Fruit fly (Drosophila melanogaster) whole organism, adult: ENCODE results near the gene CG31886.

ENCODE experiments used
- CG11617 ChIP-seq: fragments of 200-800 bp; sonication (Bioruptor generic); optimal IDR thresholded peaks from 2 replicates; lab custom pipeline; 2017; ENCODE audit warnings: mild to moderate bottlenecking, missing biosample characterization, missing genetic modification reagents, missing genetic modification characterization
- CG12768 ChIP-seq: fragments of 200-800 bp; sonication (Bioruptor generic); optimal IDR thresholded peaks from 2 replicates; lab custom pipeline; 2017; ENCODE audit warnings: missing biosample characterization, missing genetic modification characterization, mild to moderate bottlenecking, moderate library complexity, missing genetic modification reagents
- CG14711 ChIP-seq: fragments of 200-800 bp; sonication (Bioruptor generic); optimal IDR thresholded peaks from 2 replicates; lab custom pipeline; 2018; ENCODE audit warnings: missing biosample characterization, mild to moderate bottlenecking, missing genetic modification characterization, moderate library complexity
- CG1620 ChIP-seq: fragments of 200-800 bp; sonication (Bioruptor generic); optimal IDR thresholded peaks from 2 replicates; lab custom pipeline; 2016; ENCODE audit warnings: missing biosample characterization, missing genetic modification characterization
- CG33017 ChIP-seq: fragments of 200-800 bp; sonication (Bioruptor generic); optimal IDR thresholded peaks from 2 replicates; lab custom pipeline; 2018; ENCODE audit warnings: missing biosample characterization, mild to moderate bottlenecking, missing genetic modification characterization, moderate library complexity
- CG5204 ChIP-seq: fragments of 200-800 bp; sonication (Bioruptor generic); optimal IDR thresholded peaks from 2 replicates; lab custom pipeline; 2016; ENCODE audit warnings: missing biosample characterization, missing genetic modification characterization
- CG7045 ChIP-seq: fragments of 200-800 bp; sonication (Bioruptor generic); optimal IDR thresholded peaks from 2 replicates; lab custom pipeline; 2017; ENCODE audit warnings: missing biosample characterization, mild to moderate bottlenecking, missing genetic modification characterization
- CG7101 ChIP-seq: fragments of 200-800 bp; sonication (Bioruptor generic); optimal IDR thresholded peaks from 2 replicates; lab custom pipeline; 2018; ENCODE audit warnings: missing biosample characterization, mild to moderate bottlenecking, missing genetic modification characterization, moderate library complexity
- Clk ChIP-seq: fragments of 200-800 bp; sonication (Bioruptor generic); optimal IDR thresholded peaks from 2 replicates; lab custom pipeline; 2017; ENCODE audit warnings: missing biosample characterization, missing genetic modification characterization
- Crg-1 ChIP-seq: fragments of 200-800 bp; sonication (Bioruptor generic); optimal IDR thresholded peaks from 2 replicates; lab custom pipeline; 2016; ENCODE audit warnings: missing biosample characterization, missing genetic modification characterization
- Hr96 ChIP-seq: fragments of 200-800 bp; sonication (Bioruptor generic); optimal IDR thresholded peaks from 2 replicates; lab custom pipeline; 2016; ENCODE audit warnings: missing biosample characterization, missing genetic modification characterization
- Mnt ChIP-seq: fragments of 200-800 bp; sonication (Bioruptor generic); optimal IDR thresholded peaks from 2 replicates; lab custom pipeline; 2016; ENCODE audit warnings: missing biosample characterization, mild to moderate bottlenecking, missing genetic modification characterization
- bab1 ChIP-seq: fragments of 200-800 bp; sonication (Bioruptor generic); optimal IDR thresholded peaks from 3 replicates; lab custom pipeline; 2019; ENCODE audit warnings: missing biosample characterization, mild to moderate bottlenecking, missing genetic modification characterization, moderate library complexity
- cic ChIP-seq: fragments of 200-800 bp; sonication (Bioruptor generic); optimal IDR thresholded peaks from 2 replicates; lab custom pipeline; 2017; ENCODE audit warnings: missing biosample characterization, mild to moderate bottlenecking, missing genetic modification characterization, moderate library complexity
- cnc ChIP-seq, 2 experiments: fragments of >200 bp; optimal IDR thresholded peaks; 2 replicates each; lab custom pipeline; 2017
- kay ChIP-seq: fragments of 200-800 bp; sonication (Bioruptor generic); peaks from one replicate; lab custom pipeline; 2016; ENCODE audit warnings: missing biosample characterization, missing genetic modification characterization, borderline replicate concordance
- ovo ChIP-seq: fragments of 200-800 bp; sonication (Bioruptor generic); optimal IDR thresholded peaks from 2 replicates; lab custom pipeline; 2016; ENCODE audit warnings: missing biosample characterization, missing genetic modification characterization
- pad ChIP-seq: fragments of 200-800 bp; sonication (Bioruptor generic); optimal IDR thresholded peaks from 3 replicates; lab custom pipeline; 2017; ENCODE audit warnings: missing biosample characterization, missing genetic modification characterization, mild to moderate bottlenecking, moderate library complexity, missing genetic modification reagents
- tj ChIP-seq: fragments of 200-800 bp; sonication (Bioruptor generic); optimal IDR thresholded peaks from 3 replicates; lab custom pipeline; 2017; ENCODE audit warnings: missing biosample characterization, mild to moderate bottlenecking, missing genetic modification characterization, moderate library complexity
- toe ChIP-seq: fragments of 200-800 bp; sonication (Bioruptor generic); optimal IDR thresholded peaks from 2 replicates; lab custom pipeline; 2016; ENCODE audit warnings: missing biosample characterization, missing genetic modification characterization

Gene CG31886

dm6 chr2L:8959001-8959461 lies at the start of gene CG31886:
Gene CG31886 (minus strand): TSS chr2L:8959051.
- TF ChIP-seq cic (GFP tag; lab: Kevin White, UChicago) = peak; percentile 29
- no peak for TF ChIP-seq cnc (optimal IDR thresholded peaks at IDR 0.05; lab: Kevin White, UChicago)
- peak; percentile 43 for TF ChIP-seq CG33017 (tag; lab: Kevin White, UChicago)
- TF ChIP-seq CG12768 (GFP tag; lab: Kevin White, UChicago) = peak; percentile 33
- peak; percentile 29 for TF ChIP-seq Hr96 (GFP tag; lab: Kevin White, UChicago)
- TF ChIP-seq kay (GFP tag; lab: Kevin White, UChicago) = no peak
- TF ChIP-seq CG7101 (tag; lab: Kevin White, UChicago) = peak; percentile 55
- TF ChIP-seq CG1620 (GFP tag; lab: Kevin White, UChicago) = no peak
- TF ChIP-seq CG11617 (GFP tag; lab: Kevin White, UChicago) = peak; percentile 41
- TF ChIP-seq Mnt = peak; percentile 39
- TF ChIP-seq CG14711 (tag; lab: Kevin White, UChicago) = peak; percentile 67
- peak; percentile 29 for TF ChIP-seq tj (GFP tag; lab: Kevin White, UChicago)
- peak; percentile 43 for TF ChIP-seq pad (GFP tag; lab: Kevin White, UChicago)
- no peak for TF ChIP-seq toe
- peak; percentile 14 for TF ChIP-seq CG7045

- TF ChIP-seq CG7101 (tag; lab: Kevin White, UChicago) (no peak), cnc (optimal IDR thresholded peaks at IDR 0.05; lab: Kevin White, UChicago) (no peak), CG12768 (GFP tag; lab: Kevin White, UChicago) (no peak), CG33017 (tag; lab: Kevin White, UChicago) (no peak), Crg-1 (GFP tag; lab: Kevin White, UChicago) (no peak), pad (GFP tag; lab: Kevin White, UChicago) (no peak), cic (GFP tag; lab: Kevin White, UChicago) (no peak), tj (GFP tag; lab: Kevin White, UChicago) (no peak), Clk (GFP tag; lab: Kevin White, UChicago) (no peak)
Measured at dm6 chr2L:8998237-8998636, 39.4 kb upstream of the CG31886 start, which contains the start of gene Try29F. Gene Try29F (plus strand): TSS chr2L:8998537.

dm6 chr2L:8997285-8997684 lies 38.4 kb upstream of the CG31886 start, which contains the start of the genes alien and CG18661:
Gene alien (minus strand): TSS chr2L:8997379.
Gene CG18661 (plus strand): TSS chr2L:8997605.
- peak; percentile 76 for TF ChIP-seq CG1620 (GFP tag; lab: Kevin White, UChicago)
- TF ChIP-seq CG7101 (tag; lab: Kevin White, UChicago) = peak; percentile 74
- TF ChIP-seq bab1 (GFP tag; lab: Kevin White, UChicago) = peak; percentile 71
- peak; percentile 31 for TF ChIP-seq CG33017 (tag; lab: Kevin White, UChicago)
- peak; percentile 55 for TF ChIP-seq Mnt
- TF ChIP-seq cnc (optimal IDR thresholded peaks at IDR 0.05; lab: Kevin White, UChicago) = no peak
- peak; percentile 92 for TF ChIP-seq Clk (GFP tag; lab: Kevin White, UChicago)
- peak; percentile 36 for TF ChIP-seq tj (GFP tag; lab: Kevin White, UChicago)
- peak; percentile 74 for TF ChIP-seq CG14711 (tag; lab: Kevin White, UChicago)
- TF ChIP-seq CG7045 = peak; percentile 80
- TF ChIP-seq CG12768 (GFP tag; lab: Kevin White, UChicago) = peak; percentile 68
- peak; percentile 56 for TF ChIP-seq CG11617 (GFP tag; lab: Kevin White, UChicago)
- TF ChIP-seq Crg-1 (GFP tag; lab: Kevin White, UChicago) = peak; percentile 59
- TF ChIP-seq cic (GFP tag; lab: Kevin White, UChicago) = peak; percentile 29
- peak; percentile 89 for TF ChIP-seq toe
- peak; percentile 98 for TF ChIP-seq kay (GFP tag; lab: Kevin White, UChicago)
- TF ChIP-seq pad (GFP tag; lab: Kevin White, UChicago) = peak; percentile 51
- TF ChIP-seq CG5204 (GFP tag; lab: Kevin White, UChicago) = peak; percentile 88
- TF ChIP-seq Hr96 (GFP tag; lab: Kevin White, UChicago) = peak; percentile 84
- peak; percentile 28 for TF ChIP-seq ovo (GFP tag; lab: Kevin White, UChicago)

dm6 chr2L:8993650-8994441 lies 35.0 kb upstream of the CG31886 start, which contains the start of gene CG17906:
Gene CG17906 (plus strand): TSS chr2L:8994391.
- TF ChIP-seq pad (GFP tag; lab: Kevin White, UChicago) (no peak), CG1620 (GFP tag; lab: Kevin White, UChicago) (no peak), bab1 (GFP tag; lab: Kevin White, UChicago) (no peak), CG7045 (no peak), kay (GFP tag; lab: Kevin White, UChicago) (no peak), CG7101 (tag; lab: Kevin White, UChicago) (no peak), tj (GFP tag; lab: Kevin White, UChicago) (no peak), toe (no peak)

- TF ChIP-seq CG7045 (no peak), Mnt (peak; percentile 56), cic (GFP tag; lab: Kevin White, UChicago) (peak; percentile 36), bab1 (GFP tag; lab: Kevin White, UChicago) (no peak)
Measured at dm6 chr2L:8991583-8991982, 32.7 kb upstream of the CG31886 start, which contains the start of gene CG9555. Gene CG9555 (plus strand): TSS chr2L:8991735.
